Worm (Caenorhabditis elegans) whole organism, L1 larva: ENCODE results near the gene acs-1.

Source experiments
- C04F5.9 ChIP-seq: sonication (generic microtip); optimal IDR thresholded peaks from 2 replicates; lab custom pipeline; 2016; ENCODE audit warnings: missing genetic modification characterization, missing compliant biosample characterization
- C16A3.4 ChIP-seq: fragments of 150-350 bp; optimal IDR thresholded peaks from 2 replicates; lab custom pipeline; 2014; ENCODE audit warnings: missing biosample characterization, missing genetic modification characterization
- Y116A8C.19 ChIP-seq: sonication (generic microtip); optimal IDR thresholded peaks from 2 replicates; lab custom pipeline; 2016; ENCODE audit warnings: missing compliant biosample characterization, missing genetic modification characterization, borderline replicate concordance
- aly-2 ChIP-seq: fragments of 150-350 bp; optimal IDR thresholded peaks from 2 replicates; lab custom pipeline; 2014; ENCODE audit warnings: missing biosample characterization, missing genetic modification characterization
- ceh-82 ChIP-seq, 3 experiments: fragments of 150-350 bp in 1 of 3; sonication (generic microtip) in 2 of 3; optimal IDR thresholded peaks; 2 replicates each; lab custom pipeline; 2014 to 2017; ENCODE audit warnings: missing biosample characterization in 3 of 3, missing genetic modification characterization in 3 of 3
- ceh-88 ChIP-seq: fragments of 200-800 bp; sonication (Bioruptor generic); IDR thresholded peaks from 2 replicates; pipeline ENCODE4 v1.3.6; 2022; ENCODE audit warnings: missing genetic modification characterization, missing compliant biosample characterization
- ceh-90 ChIP-seq: sonication (generic microtip); optimal IDR thresholded peaks from 2 replicates; lab custom pipeline; 2016; ENCODE audit warnings: missing genetic modification characterization, missing compliant biosample characterization
- hpl-2 ChIP-seq: fragments of 150-350 bp; optimal IDR thresholded peaks from 2 replicates; lab custom pipeline; 2014; ENCODE audit warnings: missing biosample characterization, missing genetic modification reagents, missing genetic modification characterization
- isw-1 ChIP-seq: fragments of 200-800 bp; sonication (Bioruptor generic); IDR thresholded peaks from 2 replicates; pipeline ENCODE4 v1.3.6; 2022; ENCODE audit warnings: missing genetic modification characterization, missing compliant biosample characterization
- lin-14 ChIP-seq: fragments of 200-800 bp; sonication (Bioruptor generic); optimal IDR thresholded peaks from 2 replicates; lab custom pipeline; 2018; ENCODE audit warnings: mild to moderate bottlenecking, missing genetic modification characterization, moderate library complexity, missing compliant biosample characterization
- lin-35 ChIP-seq, 2 experiments: fragments of 150-350 bp; optimal IDR thresholded peaks; 2 replicates each; lab custom pipeline; 2014; ENCODE audit warnings: missing biosample characterization in 2 of 2, missing genetic modification characterization in 2 of 2, missing genetic modification reagents in 2 of 2
- nhr-19 ChIP-seq: fragments of 200-800 bp; sonication (Bioruptor generic); conservative IDR thresholded peaks from 2 replicates; pipeline ENCODE4 v1.3.6; 2022; ENCODE audit warnings: missing genetic modification characterization, missing compliant biosample characterization
- nhr-47 ChIP-seq: sonication (generic microtip); optimal IDR thresholded peaks from 2 replicates; lab custom pipeline; 2016; ENCODE audit warnings: mild to moderate bottlenecking, missing genetic modification characterization, moderate library complexity, missing compliant biosample characterization
- pag-3 ChIP-seq: sonication (generic microtip); optimal IDR thresholded peaks from 2 replicates; lab custom pipeline; 2017; ENCODE audit warnings: missing genetic modification characterization, mild to moderate bottlenecking, missing compliant biosample characterization, antibody characterized with exemption, borderline replicate concordance; ENCODE audit not compliant: insufficient read depth
- pax-3 ChIP-seq: fragments of 200-800 bp; sonication (Bioruptor generic); optimal IDR thresholded peaks from 2 replicates; lab custom pipeline; 2018; ENCODE audit warnings: mild to moderate bottlenecking, missing genetic modification characterization, moderate library complexity, missing compliant biosample characterization
- sup-37 ChIP-seq: fragments of 200-800 bp; sonication (Bioruptor generic); optimal IDR thresholded peaks from 2 replicates; lab custom pipeline; 2018; ENCODE audit warnings: mild to moderate bottlenecking, missing genetic modification characterization, missing compliant biosample characterization
- tlp-1 ChIP-seq: fragments of 150-350 bp; optimal IDR thresholded peaks from 2 replicates; lab custom pipeline; 2014; ENCODE audit warnings: missing biosample characterization, missing genetic modification characterization

The acs-1 gene

ce11 chrV:6576567-6576966, 51.8 kb downstream of the acs-1 start, which contains the start of gene EGAP9.4:
Gene EGAP9.4, plus strand, starts transcription at chrV:6576867.
- TF ChIP-seq tlp-1 (no peak), C16A3.4 (tag; lab: Kevin White, UChicago) (no peak), ceh-82 (tag; optimal IDR thresholded peaks at IDR 0.05; lab: Kevin White, UChicago) (no peak), ceh-88 (GFP tag; lab: Robert Waterston, UW) (no peak), Y116A8C.19 (tag; lab: Kevin White, UChicago) (no peak), lin-35 (GFP tag; optimal IDR thresholded peaks at IDR 0.05; lab: Kevin White, UChicago) (no peak), sup-37 (no peak), lin-14 (GFP tag; lab: Kevin White, UChicago) (no peak), pag-3 (tag; lab: Kevin White, UChicago) (no peak), hpl-2 (no peak), aly-2 (tag; lab: Kevin White, UChicago) (no peak), nhr-19 (GFP tag; lab: Robert Waterston, UW) (no peak), isw-1 (GFP tag; lab: Robert Waterston, UW) (no peak)

- no peak for TF ChIP-seq nhr-47 (tag; lab: Kevin White, UChicago)
- TF ChIP-seq C04F5.9 (tag; lab: Kevin White, UChicago), result no peak
- TF ChIP-seq sup-37, result no peak
- TF ChIP-seq pax-3 (tag; lab: Kevin White, UChicago), result no peak
- TF ChIP-seq ceh-90 (tag; lab: Kevin White, UChicago), result no peak
These were observed 55.2 kb downstream of the acs-1 start, which contains the start of gene EGAP9.3 for ce11 chrV:6579992-6580391. Gene EGAP9.3, minus strand, starts transcription at chrV:6580122.
